Worm (Caenorhabditis elegans) whole organism, young adult: ENCODE data around the gene T07A9.14.
A peak's percentile ranks its signal among the peaks of the same experiment; 100 is the strongest.

Experiments
- B0035.1 ChIP-seq: sonication (generic microtip); optimal IDR thresholded peaks from 2 replicates; lab custom pipeline; 2016; ENCODE audit warnings: missing genetic modification characterization, mild to moderate bottlenecking, missing compliant biosample characterization, missing genotype, missing genetic modification reagents
- B0336.3 ChIP-seq: fragments of 200-800 bp; sonication (Bioruptor generic); IDR thresholded peaks from 2 replicates; pipeline ENCODE4 v1.3.6; 2022; ENCODE audit warnings: missing genetic modification characterization, missing compliant biosample characterization
- C06A6.2 ChIP-seq: fragments of 200-800 bp; sonication (Bioruptor generic); conservative IDR thresholded peaks from 2 replicates; pipeline ENCODE4 v1.3.6; 2022; ENCODE audit warnings: missing genetic modification characterization, missing compliant biosample characterization
- D2030.7 ChIP-seq: fragments of 200-800 bp; sonication (Bioruptor generic); IDR thresholded peaks from 2 replicates; pipeline ENCODE4 v1.3.6; 2022; ENCODE audit warnings: missing genetic modification reagents, missing genetic modification characterization, missing compliant biosample characterization
- F22D6.2 ChIP-seq: sonication (generic microtip); optimal IDR thresholded peaks from 2 replicates; lab custom pipeline; 2016; ENCODE audit warnings: mild to moderate bottlenecking, missing genetic modification characterization, missing compliant biosample characterization
- F23B12.7 ChIP-seq: sonication (generic microtip); optimal IDR thresholded peaks from 2 replicates; lab custom pipeline; 2017; ENCODE audit warnings: missing genetic modification characterization, mild to moderate bottlenecking, missing compliant biosample characterization, antibody characterized with exemption, moderate library complexity; ENCODE audit not compliant: insufficient read depth
- F33H1.4 ChIP-seq: fragments of 200-800 bp; sonication (Bioruptor generic); IDR thresholded peaks from 2 replicates; pipeline ENCODE4 v1.3.6; 2022; ENCODE audit warnings: missing genetic modification reagents, missing genetic modification characterization, missing compliant biosample characterization
- F39B2.1 ChIP-seq: fragments of 200-800 bp; sonication (Bioruptor generic); IDR thresholded peaks from 2 replicates; pipeline ENCODE4 v1.3.6; 2022; ENCODE audit warnings: missing genetic modification reagents, missing genetic modification characterization, missing compliant biosample characterization
- F49E8.2 ChIP-seq: sonication (generic microtip); optimal IDR thresholded peaks from 3 replicates; lab custom pipeline; 2017; ENCODE audit warnings: missing genetic modification characterization, mild to moderate bottlenecking, missing compliant biosample characterization, antibody characterized with exemption, moderate library complexity; ENCODE audit not compliant: insufficient read depth
- Y53F4B.3 ChIP-seq: fragments of 200-800 bp; sonication (Bioruptor generic); IDR thresholded peaks from 2 replicates; pipeline ENCODE4 v1.3.6; 2022; ENCODE audit warnings: missing genetic modification reagents, missing genetic modification characterization, missing compliant biosample characterization
- Y56A3A.18 ChIP-seq: fragments of 200-800 bp; sonication (Bioruptor generic); IDR thresholded peaks from 2 replicates; pipeline ENCODE4 v1.3.6; 2022; ENCODE audit warnings: missing genetic modification reagents, missing genetic modification characterization, missing compliant biosample characterization
- Y79H2A.3 ChIP-seq: fragments of 200-800 bp; sonication (Bioruptor generic); conservative IDR thresholded peaks from 2 replicates; pipeline ENCODE4 v1.3.6; 2022; ENCODE audit warnings: missing genetic modification reagents, missing genetic modification characterization, missing compliant biosample characterization
- Y95B8A.8 ChIP-seq: fragments of 200-800 bp; sonication (Bioruptor generic); IDR thresholded peaks from 2 replicates; pipeline ENCODE4 v1.3.6; 2022; ENCODE audit warnings: missing genetic modification reagents, missing genetic modification characterization, missing compliant biosample characterization
- akir-1 ChIP-seq: fragments of 200-800 bp; sonication (Bioruptor generic); optimal IDR thresholded peaks from 2 replicates; lab custom pipeline; 2018; ENCODE audit warnings: mild to moderate bottlenecking, missing genetic modification characterization, moderate library complexity, missing compliant biosample characterization
- atf-7 ChIP-seq: sonication (generic microtip); optimal IDR thresholded peaks from 2 replicates; lab custom pipeline; 2017; ENCODE audit warnings: mild to moderate bottlenecking, missing genetic modification characterization, missing compliant biosample characterization
- bed-2 ChIP-seq: fragments of 200-800 bp; sonication (Bioruptor generic); IDR thresholded peaks from 2 replicates; pipeline ENCODE4 v1.3.6; 2022; ENCODE audit warnings: missing genetic modification reagents, missing genetic modification characterization, missing compliant biosample characterization
- cebp-1 ChIP-seq, 2 experiments: fragments of 200-800 bp in 1 of 2; sonication (Bioruptor generic) in 1 of 2; sonication (generic microtip) in 1 of 2; IDR thresholded peaks in 1 of 2; optimal IDR thresholded peaks in 1 of 2; 2 replicates each; pipeline versions ENCODE4 v1.3.6 to Lab custom; 2017 to 2022; ENCODE audit warnings: missing compliant biosample characterization in 2 of 2, missing genetic modification characterization in 2 of 2, mild to moderate bottlenecking in 1 of 2, missing genetic modification reagents in 1 of 2, moderate library complexity in 1 of 2
- ceh-58 ChIP-seq: fragments of 200-800 bp; sonication (Bioruptor generic); IDR thresholded peaks from 2 replicates; pipeline ENCODE4 v1.3.6; 2022; ENCODE audit warnings: missing genetic modification characterization, missing compliant biosample characterization
- ceh-79 ChIP-seq: sonication (generic microtip); optimal IDR thresholded peaks from 2 replicates; lab custom pipeline; 2017; ENCODE audit warnings: mild to moderate bottlenecking, missing genetic modification characterization, missing compliant biosample characterization
- ceh-91 ChIP-seq: fragments of 200-800 bp; sonication (Bioruptor generic); IDR thresholded peaks from 2 replicates; pipeline ENCODE4 v1.3.6; 2022; ENCODE audit warnings: missing genetic modification reagents, missing genetic modification characterization, missing compliant biosample characterization
- dox-1 ChIP-seq: fragments of 200-800 bp; sonication (Bioruptor generic); IDR thresholded peaks from 2 replicates; pipeline ENCODE4 v1.3.6; 2022; ENCODE audit warnings: missing genetic modification reagents, missing genetic modification characterization, missing compliant biosample characterization
- ekl-4 ChIP-seq: fragments of 200-800 bp; sonication (Bioruptor generic); IDR thresholded peaks from 2 replicates; pipeline ENCODE4 v1.3.6; 2022; ENCODE audit warnings: missing genetic modification reagents, missing genetic modification characterization, missing compliant biosample characterization
- ets-4 ChIP-seq: fragments of 200-800 bp; sonication (Bioruptor generic); optimal IDR thresholded peaks from 2 replicates; lab custom pipeline; 2018; ENCODE audit warnings: mild to moderate bottlenecking, missing genetic modification characterization, missing compliant biosample characterization
- hmg-1.2 ChIP-seq: fragments of 200-800 bp; sonication (Bioruptor generic); IDR thresholded peaks from 2 replicates; pipeline ENCODE4 v1.3.6; 2022; ENCODE audit warnings: missing genetic modification reagents, missing genetic modification characterization, missing compliant biosample characterization
- hmg-20 ChIP-seq: fragments of 200-800 bp; sonication (Bioruptor generic); IDR thresholded peaks from 2 replicates; pipeline ENCODE4 v1.3.6; 2022; ENCODE audit warnings: missing genetic modification reagents, missing genetic modification characterization, missing compliant biosample characterization
- hrde-1 ChIP-seq: sonication (generic microtip); optimal IDR thresholded peaks from 2 replicates; lab custom pipeline; 2016; ENCODE audit warnings: missing genetic modification characterization, mild to moderate bottlenecking, missing compliant biosample characterization, moderate library complexity, missing genotype, missing genetic modification reagents, borderline replicate concordance
- lsy-27 ChIP-seq: sonication (generic microtip); optimal IDR thresholded peaks from 2 replicates; lab custom pipeline; 2017; ENCODE audit warnings: missing genetic modification characterization, mild to moderate bottlenecking, missing compliant biosample characterization, antibody characterized with exemption, missing genotype, borderline replicate concordance; ENCODE audit not compliant: insufficient read depth
- madf-10 ChIP-seq: sonication (generic microtip); optimal IDR thresholded peaks from 2 replicates; lab custom pipeline; 2016; ENCODE audit warnings: mild to moderate bottlenecking, missing genetic modification characterization, missing compliant biosample characterization
- madf-3 ChIP-seq: fragments of 200-800 bp; sonication (Bioruptor generic); IDR thresholded peaks from 2 replicates; pipeline ENCODE4 v1.3.6; 2022; ENCODE audit warnings: missing genetic modification reagents, missing genetic modification characterization, missing compliant biosample characterization
- madf-6 ChIP-seq: fragments of 200-800 bp; sonication (Bioruptor generic); IDR thresholded peaks from 2 replicates; pipeline ENCODE4 v1.3.6; 2022; ENCODE audit warnings: missing genetic modification reagents, missing genetic modification characterization, missing compliant biosample characterization
- mes-4 ChIP-seq: sonication (generic microtip); optimal IDR thresholded peaks from 2 replicates; lab custom pipeline; 2016; ENCODE audit warnings: missing genotype, missing genetic modification characterization, missing compliant biosample characterization
- mxl-1 ChIP-seq: sonication (generic microtip); optimal IDR thresholded peaks from 2 replicates; lab custom pipeline; 2016; ENCODE audit warnings: missing genetic modification characterization, missing compliant biosample characterization
- nfya-1 ChIP-seq: sonication (generic microtip); optimal IDR thresholded peaks from 2 replicates; lab custom pipeline; 2017; ENCODE audit warnings: antibody characterized with exemption, missing compliant biosample characterization, missing genetic modification characterization, borderline replicate concordance; ENCODE audit not compliant: insufficient read depth
- nfya-2 ChIP-seq: fragments of 200-800 bp; sonication (Bioruptor generic); IDR thresholded peaks from 2 replicates; pipeline ENCODE4 v1.3.6; 2022; ENCODE audit warnings: missing genetic modification reagents, missing genetic modification characterization, missing compliant biosample characterization
- nhr-120 ChIP-seq: fragments of 200-800 bp; sonication (Bioruptor generic); IDR thresholded peaks from 2 replicates; pipeline ENCODE4 v1.3.6; 2022; ENCODE audit warnings: missing genetic modification characterization, missing compliant biosample characterization
- nhr-27 ChIP-seq: fragments of 200-800 bp; sonication (Bioruptor generic); optimal IDR thresholded peaks from 2 replicates; lab custom pipeline; 2018; ENCODE audit warnings: mild to moderate bottlenecking, missing genetic modification characterization, moderate library complexity, missing compliant biosample characterization
- nhr-80 ChIP-seq: sonication (generic microtip); optimal IDR thresholded peaks from 2 replicates; lab custom pipeline; 2016; ENCODE audit warnings: missing genetic modification characterization, missing compliant biosample characterization
- repo-1 ChIP-seq: sonication (generic microtip); optimal IDR thresholded peaks from 2 replicates; lab custom pipeline; 2017; ENCODE audit warnings: mild to moderate bottlenecking, missing genetic modification characterization, missing compliant biosample characterization
- sdz-38 ChIP-seq: sonication (generic microtip); optimal IDR thresholded peaks from 2 replicates; lab custom pipeline; 2016; ENCODE audit warnings: missing genotype, missing genetic modification characterization, missing compliant biosample characterization
- snpc-1.1 ChIP-seq: sonication (generic microtip); optimal IDR thresholded peaks from 2 replicates; lab custom pipeline; 2017; ENCODE audit warnings: missing genetic modification characterization, mild to moderate bottlenecking, missing compliant biosample characterization, antibody characterized with exemption, moderate library complexity, missing genotype, missing genetic modification reagents; ENCODE audit not compliant: insufficient read depth
- snpc-1.3 ChIP-seq: sonication (generic microtip); optimal IDR thresholded peaks from 2 replicates; lab custom pipeline; 2017; ENCODE audit warnings: missing genetic modification characterization, mild to moderate bottlenecking, missing compliant biosample characterization, antibody characterized with exemption, moderate library complexity, missing genotype, missing genetic modification reagents; ENCODE audit not compliant: insufficient read depth
- tlf-1 ChIP-seq: fragments of 200-800 bp; sonication (Bioruptor generic); optimal IDR thresholded peaks from 2 replicates; lab custom pipeline; 2018; ENCODE audit warnings: mild to moderate bottlenecking, missing genetic modification characterization, missing compliant biosample characterization
- unc-62 ChIP-seq: fragments of 150-350 bp; optimal IDR thresholded peaks from 2 replicates; lab custom pipeline; 2014; ENCODE audit warnings: missing biosample characterization, missing genetic modification reagents, missing genetic modification characterization
- zfh-2 ChIP-seq: fragments of 200-800 bp; sonication (Bioruptor generic); conservative IDR thresholded peaks from 2 replicates; pipeline ENCODE4 v1.3.6; 2022; ENCODE audit warnings: missing genetic modification reagents, missing genetic modification characterization, missing compliant biosample characterization
- ztf-18 ChIP-seq: sonication (generic microtip); optimal IDR thresholded peaks from 2 replicates; lab custom pipeline; 2016; ENCODE audit warnings: missing genotype, mild to moderate bottlenecking, missing genetic modification characterization, missing compliant biosample characterization
- ztf-3 ChIP-seq: fragments of 200-800 bp; sonication (Bioruptor generic); optimal IDR thresholded peaks from 2 replicates; lab custom pipeline; 2018; ENCODE audit warnings: mild to moderate bottlenecking, missing genetic modification characterization, missing compliant biosample characterization
- ztf-6 ChIP-seq: fragments of 200-800 bp; sonication (Bioruptor generic); IDR thresholded peaks from 2 replicates; pipeline ENCODE4 v1.3.6; 2022; ENCODE audit warnings: missing genetic modification reagents, missing genetic modification characterization, missing compliant biosample characterization

T07A9.14 gene

DNA sequence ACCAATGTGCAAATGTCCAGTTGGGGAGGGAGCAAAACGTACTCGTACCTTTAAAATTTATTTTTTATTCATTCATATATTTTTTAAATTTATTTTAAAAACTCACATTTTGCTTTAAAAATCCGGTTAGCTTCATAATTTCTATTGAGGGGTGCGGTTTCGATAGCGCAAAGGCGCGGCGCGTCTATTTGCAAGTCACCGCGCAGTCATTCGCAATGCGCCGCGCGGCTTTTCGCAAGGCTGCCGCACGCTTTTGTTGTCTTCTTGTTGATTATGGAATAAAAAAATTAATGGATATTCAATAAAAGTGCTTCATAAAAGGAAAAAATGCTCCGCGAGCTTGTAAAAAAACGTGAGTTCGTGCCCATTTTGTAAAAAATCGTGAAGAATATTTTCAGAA is 3.8 kb downstream of the T07A9.14 start, which contains the start of the genes ears-2 and uncp-18 (continued):
- TF ChIP-seq madf-6: peak; percentile 65
- TF ChIP-seq nfya-2 (GFP tag; lab: Robert Waterston, UW): no peak
- TF ChIP-seq F22D6.2 (tag; lab: Kevin White, UChicago): peak; percentile 41
- peak; percentile 82 for TF ChIP-seq snpc-1.3
- TF ChIP-seq F23B12.7 (tag; lab: Kevin White, UChicago): peak; percentile 87
- TF ChIP-seq mes-4 (tag; lab: Kevin White, UChicago): no peak
- no peak for TF ChIP-seq nhr-120 (GFP tag; lab: Robert Waterston, UW)
- peak; percentile 73 for TF ChIP-seq hmg-1.2 (GFP tag; lab: Robert Waterston, UW)
- TF ChIP-seq ztf-3 (GFP tag; lab: Kevin White, UChicago): no peak
- peak; percentile 93 for TF ChIP-seq zfh-2
- peak; percentile 68 for TF ChIP-seq akir-1 (GFP tag; lab: Kevin White, UChicago)
- TF ChIP-seq ztf-6 (GFP tag; lab: Robert Waterston, UW): 0 out of 2 replicates have a peak, but pooled peaks have one; percentile 54
- peak; percentile 93 for TF ChIP-seq D2030.7 (GFP tag; lab: Robert Waterston, UW)
- TF ChIP-seq ekl-4: peak; percentile 73
- TF ChIP-seq ceh-91 (GFP tag; lab: Robert Waterston, UW): peak; percentile 82
- TF ChIP-seq tlf-1 (GFP tag; lab: Kevin White, UChicago): peak; percentile 87
- TF ChIP-seq F39B2.1 (GFP tag; lab: Robert Waterston, UW): no peak
- TF ChIP-seq B0336.3 (GFP tag; lab: Robert Waterston, UW): peak; percentile 93
- no peak for TF ChIP-seq nhr-27 (tag; lab: Kevin White, UChicago)
- TF ChIP-seq lsy-27: no peak
- peak; percentile 31 for TF ChIP-seq ceh-79 (tag; lab: Kevin White, UChicago)
- TF ChIP-seq Y95B8A.8: peak; percentile 88
- TF ChIP-seq mxl-1: peak; percentile 24
- TF ChIP-seq Y79H2A.3 (GFP tag; lab: Robert Waterston, UW): peak; percentile 71; the same call in 1 of the 2 replicates
- no peak for TF ChIP-seq nfya-1 (tag; lab: Kevin White, UChicago)
- TF ChIP-seq ztf-18 (tag; lab: Kevin White, UChicago): peak; percentile 63
- TF ChIP-seq hrde-1 (tag; lab: Kevin White, UChicago): peak; percentile 34
- TF ChIP-seq F49E8.2 (tag; lab: Kevin White, UChicago): peak; percentile 84
- peak; percentile 49; the same call in 1 of the 2 replicates for TF ChIP-seq hmg-20
- TF ChIP-seq ets-4 (GFP tag; lab: Kevin White, UChicago): no peak
- peak; percentile 89 for TF ChIP-seq madf-10 (tag; lab: Kevin White, UChicago)
- TF ChIP-seq nhr-80 (tag; lab: Kevin White, UChicago): peak; percentile 75
- TF ChIP-seq repo-1 (tag; lab: Kevin White, UChicago): peak; percentile 39
- peak; percentile 73 for TF ChIP-seq cebp-1 (GFP tag; IDR thresholded peaks at IDR 0.05; lab: Robert Waterston, UW)
- peak; percentile 90 for TF ChIP-seq cebp-1 (tag; optimal IDR thresholded peaks at IDR 0.05; lab: Kevin White, UChicago)
- TF ChIP-seq snpc-1.1: peak; percentile 66
- peak; percentile 75 for TF ChIP-seq bed-2 (GFP tag; lab: Robert Waterston, UW)
- peak; percentile 97 for TF ChIP-seq C06A6.2
- TF ChIP-seq dox-1 (GFP tag; lab: Robert Waterston, UW): peak; percentile 97
- TF ChIP-seq ceh-58: no peak
- TF ChIP-seq madf-3 (GFP tag; lab: Robert Waterston, UW): peak; percentile 79; the same call in 1 of the 2 replicates
- TF ChIP-seq Y53F4B.3 (GFP tag; lab: Robert Waterston, UW): no peak
- no peak for TF ChIP-seq sdz-38 (tag; lab: Kevin White, UChicago)
- TF ChIP-seq F33H1.4 (GFP tag; lab: Robert Waterston, UW): peak; percentile 74
- peak; percentile 63 for TF ChIP-seq atf-7 (tag; lab: Kevin White, UChicago)
- TF ChIP-seq unc-62 (GFP tag; lab: Kevin White, UChicago): no peak
- TF ChIP-seq Y56A3A.18 (GFP tag; lab: Robert Waterston, UW): no peak
- TF ChIP-seq B0035.1: peak; percentile 50
